Fruit fly (Drosophila melanogaster): Measurements from ENCODE around the gene CG4270.

DNA sequence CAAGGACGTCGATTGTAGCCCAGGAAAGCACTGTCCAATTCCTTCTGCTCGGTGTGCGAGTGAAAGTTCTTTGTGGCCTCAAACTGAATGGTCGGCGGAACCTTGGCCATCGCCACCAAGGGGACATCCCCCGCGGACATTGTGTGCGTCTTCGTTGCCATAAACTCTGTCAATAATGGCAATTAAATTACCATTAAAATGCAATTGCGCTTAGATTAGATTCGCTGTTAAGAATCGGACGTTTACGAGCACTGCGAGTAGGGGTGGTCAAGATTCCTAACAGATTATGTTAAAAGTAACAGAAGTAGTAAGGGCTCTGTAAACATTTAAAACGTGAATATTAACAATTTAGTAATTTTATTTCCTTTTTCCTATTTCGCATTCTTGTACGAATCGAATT lies 47.2 kb upstream of the CG4270 start, which contains the start of gene daed:
- TF ChIP-seq h (optimal IDR thresholded peaks at IDR 0.05) (no peak), ttk (optimal IDR thresholded peaks at IDR 0.05) (no peak), insv (optimal IDR thresholded peaks at IDR 0.05) (no peak), psq (optimal IDR thresholded peaks at IDR 0.05) (no peak), Sin3A (optimal IDR thresholded peaks at IDR 0.05) (no peak)
